Fruit fly (Drosophila melanogaster) whole organism, embryonic: ENCODE measurements around the gene HP1b.

Source experiments
- Abd-B ChIP-seq: fragments of 200-800 bp; sonication (Bioruptor generic); optimal IDR thresholded peaks from 2 replicates; lab custom pipeline; 2018; ENCODE audit warnings: missing biosample characterization, mild to moderate bottlenecking, missing genetic modification characterization, moderate library complexity
- Bdp1 ChIP-seq: fragments of 200-800 bp; sonication (Bioruptor generic); optimal IDR thresholded peaks from 3 replicates; lab custom pipeline; 2016; ENCODE audit warnings: missing biosample characterization, missing genetic modification characterization
- Bteb2 ChIP-seq: fragments of 200-800 bp; sonication (Bioruptor generic); optimal IDR thresholded peaks from 2 replicates; lab custom pipeline; 2016; ENCODE audit warnings: missing biosample characterization, missing genetic modification characterization
- CG10959 ChIP-seq: fragments of 200-800 bp; sonication (Bioruptor generic); IDR thresholded peaks from 2 replicates; pipeline ENCODE4 v1.3.6; 2022; ENCODE audit warnings: missing biosample characterization, missing genetic modification characterization
- CG11560 ChIP-seq: fragments of 200-800 bp; sonication (Bioruptor generic); IDR thresholded peaks from 3 replicates; pipeline ENCODE4 v1.3.6; 2022; ENCODE audit warnings: missing biosample characterization, missing genetic modification characterization
- CG1233 ChIP-seq: fragments of 200-800 bp; sonication (Bioruptor generic); optimal IDR thresholded peaks from 4 replicates; lab custom pipeline; 2018; ENCODE audit warnings: missing biosample characterization, mild to moderate bottlenecking, missing genetic modification characterization
- CG12659 ChIP-seq: fragments of 200-800 bp; sonication (Bioruptor generic); optimal IDR thresholded peaks from 3 replicates; lab custom pipeline; 2017; ENCODE audit warnings: mild to moderate bottlenecking, missing biosample characterization, missing genetic modification reagents, missing genetic modification characterization
- CG12769 ChIP-seq: fragments of 200-800 bp; sonication (Bioruptor generic); optimal IDR thresholded peaks from 2 replicates; lab custom pipeline; 2019; ENCODE audit warnings: missing biosample characterization, mild to moderate bottlenecking, missing genetic modification characterization, moderate library complexity
- CG14050 ChIP-seq: fragments of 200-800 bp; sonication (Bioruptor generic); IDR thresholded peaks from 3 replicates; pipeline ENCODE4 v1.3.6; 2022; ENCODE audit warnings: missing biosample characterization, missing genetic modification characterization
- CG17829 ChIP-seq: fragments of 200-800 bp; optimal IDR thresholded peaks from 2 replicates; lab custom pipeline; 2019; ENCODE audit warnings: missing biosample characterization, mild to moderate bottlenecking, missing genetic modification characterization, moderate library complexity
- CG30403 ChIP-seq: fragments of 200-800 bp; sonication (Bioruptor generic); optimal IDR thresholded peaks from 3 replicates; lab custom pipeline; 2016; ENCODE audit warnings: missing biosample characterization, missing genetic modification characterization
- CG33557 ChIP-seq: fragments of 200-800 bp; sonication (Bioruptor generic); optimal IDR thresholded peaks from 2 replicates; lab custom pipeline; 2019; ENCODE audit warnings: missing biosample characterization, mild to moderate bottlenecking, missing genetic modification characterization, moderate library complexity
- CG34422 ChIP-seq: fragments of 200-800 bp; sonication (Bioruptor generic); IDR thresholded peaks from 3 replicates; pipeline ENCODE4 v1.3.6; 2022; ENCODE audit warnings: missing biosample characterization, missing genetic modification characterization
- CG3995 ChIP-seq: fragments of 200-800 bp; sonication (Bioruptor generic); optimal IDR thresholded peaks from 3 replicates; lab custom pipeline; 2016; ENCODE audit warnings: missing biosample characterization, missing genetic modification characterization
- CG42726 ChIP-seq: fragments of 200-800 bp; sonication (Bioruptor generic); IDR thresholded peaks from 2 replicates; pipeline ENCODE4 v1.3.6; 2022; ENCODE audit warnings: missing biosample characterization, missing genetic modification characterization; ENCODE audit not compliant: partially characterized antibody
- CG4360 ChIP-seq: fragments of 200-800 bp; sonication (Bioruptor generic); IDR thresholded peaks from 2 replicates; pipeline ENCODE4 v1.3.6; 2022; ENCODE audit warnings: missing biosample characterization, missing genetic modification characterization
- CG6765 ChIP-seq: fragments of 200-800 bp; sonication (Bioruptor generic); optimal IDR thresholded peaks from 3 replicates; lab custom pipeline; 2017; ENCODE audit warnings: missing biosample characterization, mild to moderate bottlenecking, missing genetic modification characterization
- CG7786 ChIP-seq: fragments of 200-800 bp; sonication (Bioruptor generic); optimal IDR thresholded peaks from 2 replicates; lab custom pipeline; 2016; ENCODE audit warnings: missing biosample characterization, missing genetic modification characterization
- CTCF ChIP-seq: fragments of 200-800 bp; sonication (Bioruptor generic); optimal IDR thresholded peaks from 2 replicates; lab custom pipeline; 2017; ENCODE audit warnings: missing biosample characterization, mild to moderate bottlenecking, missing genetic modification characterization, moderate library complexity
- Dfd ChIP-seq, 2 experiments: fragments of >200 bp; optimal IDR thresholded peaks; 2 replicates each; lab custom pipeline; 2017; ENCODE audit warnings: missing biosample characterization in 2 of 2, missing genetic modification characterization in 2 of 2
- E2f2 ChIP-seq: fragments of 200-800 bp; sonication (Bioruptor generic); IDR thresholded peaks from 2 replicates; pipeline ENCODE4 v1.3.6; 2022; ENCODE audit warnings: missing biosample characterization, missing genetic modification characterization
- Fer1 ChIP-seq: fragments of 200-800 bp; sonication (Bioruptor generic); optimal IDR thresholded peaks from 2 replicates; lab custom pipeline; 2017; ENCODE audit warnings: missing biosample characterization, mild to moderate bottlenecking, missing genetic modification characterization
- Med ChIP-seq: fragments of 200-800 bp; sonication (Bioruptor generic); peaks from one replicate; lab custom pipeline; 2016; ENCODE audit warnings: missing biosample characterization, missing genetic modification characterization, mild to moderate bottlenecking, inconsistent platforms, moderate library complexity
- Stat92E ChIP-seq, 3 experiments: fragments of >200 bp in 2 of 3; fragments of 200-800 bp in 1 of 3; sonication (Bioruptor generic) in 1 of 3; optimal IDR thresholded peaks; 2 replicates each; lab custom pipeline; 2017 to 2019; ENCODE audit warnings: missing biosample characterization in 3 of 3, missing genetic modification characterization in 3 of 3, mild to moderate bottlenecking in 1 of 3, moderate library complexity in 1 of 3
- TFAM ChIP-seq: fragments of 200-800 bp; sonication (Bioruptor generic); optimal IDR thresholded peaks from 2 replicates; lab custom pipeline; 2017; ENCODE audit warnings: missing biosample characterization, missing genetic modification characterization, inconsistent platforms
- al ChIP-seq: fragments of 200-800 bp; sonication (Bioruptor generic); IDR thresholded peaks from 2 replicates; pipeline ENCODE4 v1.3.6; 2022; ENCODE audit warnings: missing biosample characterization, missing genetic modification characterization
- ap ChIP-seq: fragments of 200-800 bp; sonication (Bioruptor generic); IDR thresholded peaks from 2 replicates; pipeline ENCODE4 v1.3.6; 2022; ENCODE audit warnings: missing biosample characterization, missing genetic modification characterization
- bcd ChIP-seq: fragments of 200-800 bp; sonication (Bioruptor generic); optimal IDR thresholded peaks from 2 replicates; lab custom pipeline; 2017; ENCODE audit warnings: missing biosample characterization, mild to moderate bottlenecking, missing genetic modification characterization
- cad ChIP-seq: fragments of >200 bp; optimal IDR thresholded peaks from 2 replicates; lab custom pipeline; 2017; ENCODE audit warnings: missing biosample characterization, missing genetic modification characterization
- ci ChIP-seq: fragments of 200-800 bp; sonication (Bioruptor generic); IDR thresholded peaks from 3 replicates; pipeline ENCODE4 v1.3.6; 2022; ENCODE audit warnings: missing biosample characterization, missing genetic modification characterization
- dimm ChIP-seq: fragments of 200-800 bp; sonication (Bioruptor generic); IDR thresholded peaks from 2 replicates; pipeline ENCODE4 v1.3.6; 2022; ENCODE audit warnings: missing biosample characterization, missing genetic modification characterization
- ems ChIP-seq: fragments of 200-800 bp; sonication (Bioruptor generic); optimal IDR thresholded peaks from 3 replicates; lab custom pipeline; 2016; ENCODE audit warnings: missing biosample characterization, missing genetic modification characterization
- ewg ChIP-seq: fragments of 200-800 bp; sonication (Bioruptor generic); optimal IDR thresholded peaks from 3 replicates; lab custom pipeline; 2017; ENCODE audit warnings: mild to moderate bottlenecking, missing biosample characterization, missing genetic modification reagents, missing genetic modification characterization
- gsb ChIP-seq: fragments of 200-800 bp; sonication (Bioruptor generic); IDR thresholded peaks from 2 replicates; pipeline ENCODE4 v1.3.6; 2022; ENCODE audit warnings: missing biosample characterization, missing genetic modification characterization
- insv ChIP-seq, 2 experiments: fragments of 200-800 bp; sonication (Bioruptor generic); optimal IDR thresholded peaks; 3 replicates each; lab custom pipeline; 2016 to 2018; ENCODE audit warnings: missing biosample characterization in 2 of 2, missing genetic modification characterization in 2 of 2
- kay ChIP-seq: fragments of 200-800 bp; sonication (Bioruptor generic); optimal IDR thresholded peaks from 2 replicates; lab custom pipeline; 2016; ENCODE audit warnings: missing biosample characterization, missing genetic modification characterization
- lab ChIP-seq: fragments of 200-800 bp; sonication (Bioruptor generic); optimal IDR thresholded peaks from 3 replicates; lab custom pipeline; 2017; ENCODE audit warnings: missing biosample characterization, missing genetic modification characterization, mild to moderate bottlenecking, moderate library complexity, missing genetic modification reagents
- pan ChIP-seq, 4 experiments: fragments of >200 bp in 3 of 4; fragments of 200-800 bp in 1 of 4; sonication (Bioruptor generic) in 1 of 4; optimal IDR thresholded peaks in 3 of 4; IDR thresholded peaks in 1 of 4; 2 replicates each; pipeline versions ENCODE4 v1.3.6 to Lab custom; 2017 to 2022; ENCODE audit warnings: missing biosample characterization in 2 of 4, missing genetic modification characterization in 2 of 4, mixed read lengths in 1 of 4
- peb ChIP-seq: fragments of 200-800 bp; sonication (Bioruptor generic); IDR thresholded peaks from 2 replicates; pipeline ENCODE4 v1.3.6; 2022; ENCODE audit warnings: missing biosample characterization, missing genetic modification characterization
- pfk ChIP-seq: fragments of 200-800 bp; sonication (Bioruptor generic); optimal IDR thresholded peaks from 2 replicates; lab custom pipeline; 2018; ENCODE audit warnings: missing biosample characterization, mild to moderate bottlenecking, missing genetic modification characterization, moderate library complexity
- pho ChIP-seq: fragments of 200-800 bp; sonication (Bioruptor generic); optimal IDR thresholded peaks from 2 replicates; lab custom pipeline; 2016; ENCODE audit warnings: missing biosample characterization, missing genetic modification characterization
- phol ChIP-seq: fragments of 200-800 bp; sonication (Bioruptor generic); optimal IDR thresholded peaks from 3 replicates; lab custom pipeline; 2018; ENCODE audit warnings: missing biosample characterization, mild to moderate bottlenecking, missing genetic modification characterization, moderate library complexity
- ro ChIP-seq: fragments of 200-800 bp; sonication (Bioruptor generic); IDR thresholded peaks from 2 replicates; pipeline ENCODE4 v1.3.6; 2022; ENCODE audit warnings: missing biosample characterization, missing genetic modification characterization
- row ChIP-seq: fragments of 200-800 bp; sonication (Bioruptor generic); IDR thresholded peaks from 3 replicates; pipeline ENCODE4 v1.3.6; 2022; ENCODE audit warnings: missing biosample characterization, missing genetic modification characterization
- run ChIP-seq: fragments of 200-800 bp; sonication (Bioruptor generic); optimal IDR thresholded peaks from 3 replicates; lab custom pipeline; 2018; ENCODE audit warnings: missing biosample characterization, mild to moderate bottlenecking, missing genetic modification characterization
- sug ChIP-seq: fragments of 200-800 bp; optimal IDR thresholded peaks from 2 replicates; lab custom pipeline; 2019; ENCODE audit warnings: missing biosample characterization, mild to moderate bottlenecking, missing genetic modification characterization, moderate library complexity
- tll ChIP-seq, 2 experiments: fragments of 200-800 bp in 1 of 2; fragments of >200 bp in 1 of 2; sonication (Bioruptor generic) in 1 of 2; optimal IDR thresholded peaks; 2 replicates each; lab custom pipeline; 2017 to 2019; ENCODE audit warnings: missing biosample characterization in 2 of 2, missing genetic modification characterization in 2 of 2, mild to moderate bottlenecking in 1 of 2, moderate library complexity in 1 of 2
- zf30C ChIP-seq: fragments of 200-800 bp; sonication (Bioruptor generic); optimal IDR thresholded peaks from 3 replicates; lab custom pipeline; 2018; ENCODE audit warnings: missing biosample characterization, mild to moderate bottlenecking, missing genetic modification characterization
- zfh1 ChIP-seq: fragments of 200-800 bp; sonication (Bioruptor generic); IDR thresholded peaks from 3 replicates; pipeline ENCODE4 v1.3.6; 2022; ENCODE audit warnings: missing biosample characterization, missing genetic modification characterization

HP1b gene

DNA sequence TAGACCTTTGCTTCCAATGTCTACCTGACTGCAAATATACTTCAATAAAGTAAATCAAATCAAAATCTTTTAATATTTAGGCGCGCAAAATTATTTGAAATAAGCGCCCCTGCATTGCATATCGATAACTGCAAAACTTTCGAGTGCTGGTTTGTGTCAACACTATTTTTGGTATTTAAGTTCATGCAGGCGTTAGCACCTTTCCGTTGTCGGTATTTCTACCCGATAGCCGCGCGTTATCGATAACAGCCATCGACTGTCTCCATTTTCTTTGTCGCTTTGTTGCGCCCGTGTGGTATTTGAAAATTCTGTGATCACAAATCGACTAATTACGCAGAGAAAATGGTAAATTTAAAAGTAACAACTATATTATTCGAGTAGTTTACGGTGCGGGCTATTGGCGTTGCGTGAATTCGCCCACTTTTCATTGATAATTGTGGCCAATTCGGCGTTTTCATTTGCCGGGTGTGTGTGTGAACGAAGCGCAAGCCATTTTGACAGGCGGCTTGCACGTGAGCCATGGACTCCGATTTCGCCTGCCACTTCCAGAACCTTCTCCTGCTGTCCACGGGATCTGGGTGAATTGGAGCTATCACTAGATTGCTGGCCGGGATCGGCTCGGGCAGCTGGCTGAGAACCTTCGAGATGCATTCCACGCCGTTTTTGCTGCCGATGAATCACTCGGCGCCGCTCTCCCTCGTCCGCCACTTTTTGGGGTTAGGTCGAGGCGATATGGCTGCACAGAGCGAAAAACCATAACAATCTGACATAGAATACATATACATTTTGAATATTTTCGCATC is 8.6 kb downstream of the HP1b start, which contains the start of gene CCT2 (continued):
- no peak for TF ChIP-seq Abd-B (GFP tag; lab: Kevin White, UChicago)
- TF ChIP-seq pho (GFP tag; lab: Kevin White, UChicago), result no peak
- peak; percentile 62; the same call in 2 of the 3 replicates for TF ChIP-seq CG34422 (GFP tag; lab: Robert Waterston, UW)
- no peak for TF ChIP-seq al (GFP tag; lab: Robert Waterston, UW)
- TF ChIP-seq CG33557 (GFP tag; lab: Kevin White, UChicago), result no peak
- no peak for TF ChIP-seq CG4360
- no peak for TF ChIP-seq Bteb2 (GFP tag; lab: Kevin White, UChicago)
- peak; percentile 36 for TF ChIP-seq sug (tag; lab: Kevin White, UChicago)
- TF ChIP-seq CG17829, result peak; percentile 27
- peak; percentile 97 for TF ChIP-seq E2f2 (GFP tag; lab: Robert Waterston, UW)
- TF ChIP-seq row, result peak; percentile 7; the same call in 1 of the 3 replicates
- peak; percentile 0 for TF ChIP-seq CTCF (GFP tag; lab: Kevin White, UChicago)
- no peak for TF ChIP-seq peb
- TF ChIP-seq ap, result no peak
- TF ChIP-seq pan (optimal IDR thresholded peaks at IDR 0.05; lab: Kevin White, UChicago), result no peak
- no peak for TF ChIP-seq pan (GFP tag; optimal IDR thresholded peaks at IDR 0.05 in 1 of 2, IDR thresholded peaks at IDR 0.05 in 1 of 2)
- TF ChIP-seq CG12659 (GFP tag; lab: Kevin White, UChicago), result peak; percentile 8
- no peak for TF ChIP-seq ro
- no peak for TF ChIP-seq dimm (GFP tag; lab: Robert Waterston, UW)
- TF ChIP-seq tll (GFP tag; optimal IDR thresholded peaks at IDR 0.05; lab: Kevin White, UChicago), result no peak
- TF ChIP-seq bcd, result no peak
- TF ChIP-seq lab (GFP tag; lab: Kevin White, UChicago), result no peak
- TF ChIP-seq CG7786 (GFP tag; lab: Kevin White, UChicago), result no peak
- peak; percentile 57; the same call in 2 of the 3 replicates for TF ChIP-seq CG11560 (tag; lab: Robert Waterston, UW)
- no peak for TF ChIP-seq Bdp1
- 0 out of 3 replicates have a peak, but pooled peaks have one; percentile 14 for TF ChIP-seq ci
- TF ChIP-seq CG3995 (GFP tag; lab: Kevin White, UChicago), result no peak
- TF ChIP-seq CG42726 (GFP tag; lab: Robert Waterston, UW), result 0 out of 2 replicates have a peak, but pooled peaks have one; percentile 28
- TF ChIP-seq TFAM, result no peak
- no peak for TF ChIP-seq CG30403
- TF ChIP-seq gsb, result no peak
- TF ChIP-seq zfh1 (GFP tag; lab: Robert Waterston, UW), result no peak
- no peak for TF ChIP-seq run
- TF ChIP-seq insv (GFP tag; optimal IDR thresholded peaks at IDR 0.05; lab: Kevin White, UChicago), result peak in 1 of 2 experiments; percentile 12
- TF ChIP-seq Dfd (GFP tag; optimal IDR thresholded peaks at IDR 0.05; lab: Kevin White, UChicago), result no peak
- peak; percentile 48 for TF ChIP-seq zf30C (GFP tag; lab: Kevin White, UChicago)
- TF ChIP-seq ems (GFP tag; lab: Kevin White, UChicago), result no peak
- peak; percentile 75 for TF ChIP-seq Med (GFP tag; lab: Kevin White, UChicago)
- TF ChIP-seq ewg (GFP tag; lab: Kevin White, UChicago), result no peak
- TF ChIP-seq cad (GFP tag; lab: Kevin White, UChicago), result no peak
- TF ChIP-seq pfk (GFP tag; lab: Kevin White, UChicago), result no peak
- TF ChIP-seq CG1233, result no peak
- peak; percentile 91 for TF ChIP-seq phol (tag; lab: Kevin White, UChicago)
- TF ChIP-seq Stat92E (GFP tag; optimal IDR thresholded peaks at IDR 0.05; lab: Kevin White, UChicago), result no peak
- TF ChIP-seq CG6765 (GFP tag; lab: Kevin White, UChicago), result no peak
- no peak for TF ChIP-seq CG14050
- TF ChIP-seq CG12769, result no peak
- no peak for TF ChIP-seq CG10959 (GFP tag; lab: Robert Waterston, UW)
- TF ChIP-seq Fer1 (GFP tag; lab: Kevin White, UChicago), result peak; percentile 5
- TF ChIP-seq kay (GFP tag; lab: Kevin White, UChicago), result peak; percentile 67
